Fruit fly (Drosophila melanogaster) whole organism, adult: ENCODE results near the gene CG2104.

Source experiments
- CG7101 ChIP-seq: fragments of 200-800 bp; sonication (Bioruptor generic); optimal IDR thresholded peaks from 2 replicates; lab custom pipeline; 2018; ENCODE audit warnings: missing biosample characterization, mild to moderate bottlenecking, missing genetic modification characterization, moderate library complexity
- ovo ChIP-seq: fragments of 200-800 bp; sonication (Bioruptor generic); optimal IDR thresholded peaks from 2 replicates; lab custom pipeline; 2016; ENCODE audit warnings: missing biosample characterization, missing genetic modification characterization

The CG2104 gene

dm6 chr3R:5643421-5643820 lies 49.7 kb downstream of the CG2104 start:
- TF ChIP-seq ovo: no peak
- no peak for TF ChIP-seq CG7101 (tag; lab: Kevin White, UChicago)
